Worm (Caenorhabditis elegans) whole organism, midembryonic: ENCODE data around the gene F56D5.3.

ENCODE experiments used
- T22C8.4 ChIP-seq: fragments of 200-800 bp; sonication (Bioruptor generic); IDR thresholded peaks from 2 replicates; pipeline ENCODE4 v1.3.6; 2022; ENCODE audit warnings: missing genetic modification characterization, missing compliant biosample characterization
- cog-1 ChIP-seq: sonication (generic microtip); optimal IDR thresholded peaks from 2 replicates; lab custom pipeline; 2016; ENCODE audit warnings: missing genetic modification characterization, missing compliant biosample characterization
- flt-1 ChIP-seq: fragments of 200-800 bp; sonication (Bioruptor generic); IDR thresholded peaks from 2 replicates; pipeline ENCODE4 v1.3.6; 2022; ENCODE audit warnings: missing genetic modification characterization, missing compliant biosample characterization
- klf-2 ChIP-seq: fragments of 200-800 bp; sonication (Bioruptor generic); conservative IDR thresholded peaks from 2 replicates; pipeline ENCODE4 v1.3.6; 2022; ENCODE audit warnings: missing genetic modification reagents, missing genetic modification characterization, missing compliant biosample characterization
- med-1 ChIP-seq: sonication (generic microtip); optimal IDR thresholded peaks from 2 replicates; lab custom pipeline; 2017; ENCODE audit warnings: missing genetic modification characterization, mild to moderate bottlenecking, missing compliant biosample characterization, antibody characterized with exemption, missing genetic modification reagents; ENCODE audit not compliant: insufficient read depth
- ref-1 ChIP-seq: fragments of 200-800 bp; sonication (Bioruptor generic); conservative IDR thresholded peaks from 2 replicates; pipeline ENCODE4 v1.3.6; 2022; ENCODE audit warnings: missing genetic modification reagents, missing genetic modification characterization, missing compliant biosample characterization
- tab-1 ChIP-seq: fragments of 200-800 bp; sonication (Bioruptor generic); IDR thresholded peaks from 2 replicates; pipeline ENCODE4 v1.3.6; 2022; ENCODE audit warnings: missing genetic modification characterization, missing compliant biosample characterization
- ztf-23 ChIP-seq: fragments of 200-800 bp; sonication (Bioruptor generic); IDR thresholded peaks from 2 replicates; pipeline ENCODE4 v1.3.6; 2022; ENCODE audit warnings: missing genetic modification reagents, missing genetic modification characterization, missing compliant biosample characterization
- ztf-29 ChIP-seq: fragments of 200-800 bp; sonication (Bioruptor generic); IDR thresholded peaks from 2 replicates; pipeline ENCODE4 v1.3.6; 2022; ENCODE audit warnings: missing genetic modification reagents, missing genetic modification characterization, missing compliant biosample characterization

Gene F56D5.3

DNA sequence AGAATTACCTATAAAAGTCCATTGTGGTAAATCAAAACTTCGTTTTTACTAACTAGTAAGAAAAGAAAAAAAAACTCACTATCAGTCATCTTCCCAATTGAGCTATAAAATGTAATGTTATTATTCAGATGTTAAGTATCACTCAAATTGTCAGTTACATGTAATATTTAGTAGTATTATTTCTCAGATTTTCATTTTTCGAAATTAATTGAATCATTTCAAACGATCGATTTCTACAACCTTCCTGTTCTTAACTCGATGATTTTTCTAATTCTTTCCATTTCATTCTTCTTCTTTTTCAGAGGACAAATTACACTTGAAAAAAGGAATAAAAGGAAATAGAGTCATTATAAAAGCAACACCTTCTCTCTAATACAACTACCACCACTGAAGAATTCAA, 30.6 kb downstream of the F56D5.3 start, which contains the start of gene F59B8.1:
TSS of gene F59B8.1 (plus strand) at position 301 of the 400 bp plus-strand sequence.
- TF ChIP-seq flt-1 (GFP tag; lab: Robert Waterston, UW), result no peak
- TF ChIP-seq ref-1 (GFP tag; lab: Robert Waterston, UW), result no peak
- TF ChIP-seq med-1 (GFP tag; lab: Kevin White, UChicago), result no peak
- no peak for TF ChIP-seq ztf-23
- no peak for TF ChIP-seq cog-1
- TF ChIP-seq tab-1 (GFP tag; lab: Robert Waterston, UW), result no peak
- no peak for TF ChIP-seq ztf-29 (GFP tag; lab: Robert Waterston, UW)
- TF ChIP-seq klf-2 (GFP tag; lab: Robert Waterston, UW), result no peak
- TF ChIP-seq T22C8.4 (GFP tag; lab: Robert Waterston, UW), result no peak

DNA sequence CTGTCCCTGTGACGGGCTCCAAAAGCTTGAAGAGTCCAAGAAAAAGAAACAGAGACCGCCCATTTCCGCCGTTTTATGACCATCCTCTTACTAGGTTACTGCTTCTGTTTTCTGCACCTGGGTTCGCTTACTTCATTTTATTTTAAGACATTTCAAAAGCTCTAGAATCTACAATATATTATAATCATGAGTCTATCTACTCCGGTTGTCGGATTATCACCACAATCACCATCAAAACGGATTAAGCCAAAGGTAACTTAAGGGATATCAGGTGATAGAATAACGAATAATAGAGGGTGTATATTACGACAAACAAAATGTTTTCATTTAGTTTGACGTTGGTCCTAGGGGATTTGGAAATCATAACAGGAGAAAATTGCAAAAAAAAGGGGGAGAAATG, 34.9 kb downstream of the F56D5.3 start:
- TF ChIP-seq tab-1 (GFP tag; lab: Robert Waterston, UW) (no peak), ztf-23 (no peak), T22C8.4 (GFP tag; lab: Robert Waterston, UW) (no peak), cog-1 (no peak), ref-1 (GFP tag; lab: Robert Waterston, UW) (no peak), med-1 (GFP tag; lab: Kevin White, UChicago) (no peak), klf-2 (GFP tag; lab: Robert Waterston, UW) (no peak), ztf-29 (GFP tag; lab: Robert Waterston, UW) (no peak), flt-1 (GFP tag; lab: Robert Waterston, UW) (no peak)

DNA sequence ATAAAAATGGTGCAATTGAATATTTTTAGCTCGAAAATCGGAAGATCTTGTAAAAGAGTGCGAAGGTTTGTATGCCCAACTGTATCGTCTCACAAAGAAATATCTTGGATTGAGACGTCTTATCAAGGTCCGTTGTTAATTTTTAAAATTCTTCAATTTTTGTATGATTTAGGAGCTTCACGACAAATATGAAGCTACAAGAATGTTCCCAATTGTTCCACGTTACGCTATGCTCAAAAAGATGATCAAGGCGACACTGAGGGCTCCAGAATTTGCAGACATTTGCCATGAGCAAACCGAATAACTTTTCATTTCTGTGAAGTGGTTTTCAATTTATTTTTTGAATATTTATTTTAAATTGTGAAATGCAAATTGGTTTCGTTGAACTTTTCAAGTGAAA, 41.4 kb downstream of the F56D5.3 start:
- no peak for TF ChIP-seq tab-1 (GFP tag; lab: Robert Waterston, UW)
- no peak for TF ChIP-seq klf-2 (GFP tag; lab: Robert Waterston, UW)
- TF ChIP-seq flt-1 (GFP tag; lab: Robert Waterston, UW), result no peak
- TF ChIP-seq T22C8.4 (GFP tag; lab: Robert Waterston, UW), result no peak
- TF ChIP-seq ztf-29 (GFP tag; lab: Robert Waterston, UW), result no peak
- TF ChIP-seq ztf-23, result no peak

DNA sequence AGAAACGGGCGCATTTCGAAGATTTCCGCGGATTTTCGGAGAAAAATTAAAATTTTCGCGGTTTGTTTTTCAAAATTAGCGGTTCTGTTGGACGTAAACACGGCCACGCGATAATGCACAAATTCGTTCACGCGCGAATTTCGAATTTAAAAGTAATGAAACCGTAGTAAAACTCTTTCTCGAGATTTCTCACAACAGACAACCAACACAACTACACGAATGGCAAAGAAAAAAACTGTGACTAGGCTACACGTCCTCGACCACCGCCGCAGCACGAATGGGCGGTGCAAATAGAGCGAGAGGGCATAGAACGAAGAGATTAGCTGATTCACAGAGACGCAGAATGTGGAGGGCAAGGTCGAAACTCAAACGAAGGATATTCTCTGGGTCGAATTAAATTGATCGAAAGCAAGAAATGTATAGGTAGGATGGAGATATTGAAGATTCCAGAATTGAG, 43.5 kb downstream of the F56D5.3 start, which contains the start of gene idh-1:
TSS of gene idh-1 (minus strand) at position 228 of the 457 bp plus-strand sequence.
- no peak for TF ChIP-seq flt-1 (GFP tag; lab: Robert Waterston, UW)
- TF ChIP-seq ztf-23, result no peak
- TF ChIP-seq med-1 (GFP tag; lab: Kevin White, UChicago), result no peak
- no peak for TF ChIP-seq tab-1 (GFP tag; lab: Robert Waterston, UW)
- no peak for TF ChIP-seq ref-1 (GFP tag; lab: Robert Waterston, UW)
- no peak for TF ChIP-seq T22C8.4 (GFP tag; lab: Robert Waterston, UW)

DNA sequence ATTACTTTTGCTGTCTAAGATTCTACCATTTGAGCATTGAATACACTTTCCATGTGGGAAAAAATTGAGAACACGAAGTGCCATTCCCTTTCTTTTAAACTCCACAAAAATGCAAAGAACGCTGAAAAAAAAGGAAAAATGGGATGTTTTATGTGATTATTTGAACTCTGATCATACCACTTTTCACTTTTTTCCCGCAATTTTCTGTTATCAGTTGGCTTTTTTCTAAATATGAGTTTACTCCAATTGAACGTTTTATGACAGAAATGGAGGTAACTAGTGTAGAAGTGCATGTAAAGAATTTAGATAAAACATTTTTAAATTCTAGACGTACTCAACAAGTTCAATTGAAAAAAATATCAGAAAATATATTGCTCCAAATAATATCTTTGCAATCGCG, 44.0 kb downstream of the F56D5.3 start:
- TF ChIP-seq tab-1 (GFP tag; lab: Robert Waterston, UW) (no peak), flt-1 (GFP tag; lab: Robert Waterston, UW) (no peak), ztf-29 (GFP tag; lab: Robert Waterston, UW) (no peak), klf-2 (GFP tag; lab: Robert Waterston, UW) (no peak), med-1 (GFP tag; lab: Kevin White, UChicago) (no peak), ref-1 (GFP tag; lab: Robert Waterston, UW) (no peak), ztf-23 (no peak), cog-1 (no peak), T22C8.4 (GFP tag; lab: Robert Waterston, UW) (no peak)

DNA sequence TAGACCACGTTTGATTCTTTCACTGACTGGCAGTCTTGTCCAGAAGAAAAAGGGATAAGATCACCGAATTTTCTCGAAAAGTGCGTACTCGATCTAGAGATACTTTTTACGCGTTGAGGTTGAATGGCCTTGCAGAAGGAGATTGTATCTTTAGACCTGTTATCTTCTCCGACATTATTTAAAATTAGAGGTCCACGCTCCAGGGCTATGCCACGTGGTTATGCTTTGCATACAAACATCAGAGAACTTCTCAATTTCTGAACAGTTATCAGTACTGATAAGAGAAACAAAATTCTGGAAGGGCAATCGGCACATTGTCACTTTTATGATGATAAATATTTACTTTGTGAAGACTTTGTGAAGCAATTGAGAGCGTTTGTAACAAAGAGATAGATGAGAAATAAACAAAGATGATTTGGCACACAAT, 44.7 kb downstream of the F56D5.3 start:
- TF ChIP-seq klf-2 (GFP tag; lab: Robert Waterston, UW) (0 out of 2 replicates have a peak, but pooled peaks have one; percentile 21), cog-1 (no peak)

DNA sequence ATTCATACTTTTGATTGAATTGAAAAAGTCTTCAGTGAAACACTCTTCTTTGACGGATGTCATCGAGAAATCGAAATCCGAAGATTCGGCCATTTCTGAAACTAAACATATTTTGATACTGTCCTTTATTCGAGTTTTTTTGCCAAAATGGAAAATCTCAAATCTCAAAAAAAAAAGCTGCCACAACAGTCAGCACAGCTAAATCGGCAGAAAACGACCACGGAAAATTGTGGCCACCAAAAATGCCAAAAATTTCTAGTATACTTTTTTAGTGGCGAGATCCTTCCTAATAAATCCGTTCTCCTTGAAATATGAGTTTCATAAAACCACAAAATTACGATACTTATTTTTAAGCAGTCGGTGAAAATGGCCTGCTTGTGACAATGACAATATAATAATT, 46.6 kb downstream of the F56D5.3 start, which contains the start of gene F38E11.9:
TSS of gene F38E11.9 (minus strand) at position 101 of the 400 bp plus-strand sequence.
- no peak for TF ChIP-seq med-1 (GFP tag; lab: Kevin White, UChicago)
- TF ChIP-seq ref-1 (GFP tag; lab: Robert Waterston, UW), result no peak
- no peak for TF ChIP-seq tab-1 (GFP tag; lab: Robert Waterston, UW)
- TF ChIP-seq ztf-23, result no peak
- TF ChIP-seq ztf-29 (GFP tag; lab: Robert Waterston, UW), result no peak
- TF ChIP-seq klf-2 (GFP tag; lab: Robert Waterston, UW), result no peak
- no peak for TF ChIP-seq flt-1 (GFP tag; lab: Robert Waterston, UW)
- no peak for TF ChIP-seq cog-1
- TF ChIP-seq T22C8.4 (GFP tag; lab: Robert Waterston, UW), result no peak

DNA sequence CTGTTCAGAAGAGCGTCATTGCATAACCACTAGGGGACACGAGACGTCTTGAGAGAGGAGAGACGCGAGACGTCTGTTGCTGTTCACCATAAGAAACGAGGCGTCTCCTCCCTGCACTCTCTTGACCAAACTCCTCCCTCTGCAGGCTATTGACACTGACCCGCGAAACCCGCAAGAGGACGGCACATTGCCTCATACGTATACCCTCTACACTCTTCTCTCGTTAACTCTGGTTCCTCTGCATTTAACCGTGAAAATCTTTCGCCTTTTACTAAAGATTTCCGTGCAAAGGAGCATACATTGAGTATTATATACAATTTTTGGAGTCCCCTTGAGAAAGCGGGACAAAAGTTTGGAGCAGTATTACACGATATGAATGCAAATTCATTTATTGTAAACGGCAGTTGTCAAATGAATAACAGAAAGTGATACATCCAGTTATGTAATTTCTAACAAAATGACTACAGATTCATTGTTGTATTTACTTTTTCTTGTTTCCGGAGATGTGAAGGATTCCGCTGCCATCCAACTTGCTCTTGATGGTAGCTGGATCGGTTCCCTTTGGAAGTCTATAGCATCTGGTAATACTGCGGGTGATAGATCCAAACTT, 47.1 kb downstream of the F56D5.3 start:
- TF ChIP-seq flt-1 (GFP tag; lab: Robert Waterston, UW) (peak; percentile 78; the same call in 1 of the 2 replicates), cog-1 (peak; percentile 76), med-1 (GFP tag; lab: Kevin White, UChicago) (no peak), ztf-23 (0 out of 2 replicates have a peak, but pooled peaks have one; percentile 10)

DNA sequence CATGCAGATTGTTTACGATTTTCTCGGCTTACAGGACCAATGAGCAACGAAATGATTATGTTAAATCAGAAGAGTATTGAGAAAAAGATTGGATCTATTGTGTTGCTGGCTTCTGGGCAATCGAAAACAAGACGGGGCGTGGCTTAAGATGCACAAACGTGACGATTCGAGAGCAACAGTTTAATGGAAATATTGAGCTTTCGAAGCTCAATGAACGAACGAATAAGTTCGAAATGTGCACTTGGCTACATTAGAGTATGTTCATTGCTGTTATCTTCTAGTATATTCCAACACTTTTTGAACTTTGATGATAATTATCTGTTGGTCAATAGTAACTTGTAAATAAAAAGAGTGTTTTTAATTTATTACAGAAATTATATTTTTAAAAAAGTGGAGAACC, 48.0 kb downstream of the F56D5.3 start, which contains the start of gene hsp-12.3:
TSS of gene hsp-12.3 (minus strand) at position 101 of the 400 bp plus-strand sequence.
- TF ChIP-seq ref-1 (GFP tag; lab: Robert Waterston, UW) (no peak), ztf-23 (no peak), klf-2 (GFP tag; lab: Robert Waterston, UW) (no peak), tab-1 (GFP tag; lab: Robert Waterston, UW) (no peak), cog-1 (no peak), ztf-29 (GFP tag; lab: Robert Waterston, UW) (no peak), T22C8.4 (GFP tag; lab: Robert Waterston, UW) (no peak), med-1 (GFP tag; lab: Kevin White, UChicago) (no peak), flt-1 (GFP tag; lab: Robert Waterston, UW) (no peak)
